Worm (Caenorhabditis elegans) whole organism, mixed stage, embryonic: ENCODE results near the gene K08E5.6.

Source experiments
- ham-2 ChIP-seq: fragments of 200-800 bp; sonication (Bioruptor generic); optimal IDR thresholded peaks from 2 replicates; lab custom pipeline; 2018; ENCODE audit warnings: mild to moderate bottlenecking, missing genetic modification characterization, missing compliant biosample characterization
- hlh-1 ChIP-seq: fragments of 150-350 bp; optimal IDR thresholded peaks from 2 replicates; lab custom pipeline; 2014; ENCODE audit warnings: missing biosample characterization, missing genetic modification reagents, missing genetic modification characterization
- lin-13 ChIP-seq: fragments of 150-350 bp; optimal IDR thresholded peaks from 2 replicates; lab custom pipeline; 2014; ENCODE audit warnings: missing biosample characterization, missing genetic modification characterization
- lsy-2 ChIP-seq: fragments of 150-350 bp; optimal IDR thresholded peaks from 2 replicates; lab custom pipeline; 2014; ENCODE audit warnings: missing biosample characterization, missing genetic modification characterization
- mab-5 ChIP-seq: fragments of 150-350 bp; optimal IDR thresholded peaks from 2 replicates; lab custom pipeline; 2014; ENCODE audit warnings: missing biosample characterization, missing genetic modification characterization
- nhr-12 ChIP-seq: fragments of 150-350 bp; optimal IDR thresholded peaks from 2 replicates; lab custom pipeline; 2014; ENCODE audit warnings: missing biosample characterization, missing genetic modification characterization
- nhr-237 ChIP-seq: fragments of 150-350 bp; optimal IDR thresholded peaks from 2 replicates; lab custom pipeline; 2014; ENCODE audit warnings: missing biosample characterization, missing genetic modification characterization
- nhr-28 ChIP-seq: fragments of 150-350 bp; optimal IDR thresholded peaks from 2 replicates; lab custom pipeline; 2014; ENCODE audit warnings: missing biosample characterization, missing genetic modification characterization
- nhr-76 ChIP-seq: sonication (generic microtip); optimal IDR thresholded peaks from 2 replicates; lab custom pipeline; 2017; ENCODE audit warnings: missing biosample characterization, missing genetic modification characterization
- snpc-4 ChIP-seq: fragments of 150-350 bp; optimal IDR thresholded peaks from 2 replicates; lab custom pipeline; 2014; ENCODE audit warnings: missing biosample characterization, missing genetic modification characterization
- sptf-1 ChIP-seq: sonication (generic microtip); optimal IDR thresholded peaks from 2 replicates; lab custom pipeline; 2017; ENCODE audit warnings: mild to moderate bottlenecking, missing genetic modification characterization, moderate library complexity, missing compliant biosample characterization
- unc-39 ChIP-seq: fragments of 150-350 bp; optimal IDR thresholded peaks from 2 replicates; lab custom pipeline; 2014; ENCODE audit warnings: missing biosample characterization, missing genetic modification characterization
- ztf-11 ChIP-seq: fragments of 150-350 bp; optimal IDR thresholded peaks from 2 replicates; lab custom pipeline; 2014; ENCODE audit warnings: missing biosample characterization, missing genetic modification characterization

- no peak for TF ChIP-seq nhr-76 (tag; lab: Kevin White, UChicago)
- no peak for TF ChIP-seq snpc-4 (tag; lab: Kevin White, UChicago)
- TF ChIP-seq nhr-12, result no peak
- TF ChIP-seq lin-13, result no peak
- TF ChIP-seq nhr-28 (tag; lab: Kevin White, UChicago), result no peak
- TF ChIP-seq hlh-1 (tag; lab: Kevin White, UChicago), result no peak
- TF ChIP-seq mab-5 (tag; lab: Kevin White, UChicago), result no peak
- TF ChIP-seq ztf-11 (tag; lab: Kevin White, UChicago), result no peak
- TF ChIP-seq nhr-237 (tag; lab: Kevin White, UChicago), result no peak
- no peak for TF ChIP-seq lsy-2 (tag; lab: Kevin White, UChicago)
- TF ChIP-seq ham-2, result no peak
- TF ChIP-seq sptf-1 (tag; lab: Kevin White, UChicago), result no peak
- no peak for TF ChIP-seq unc-39 (tag; lab: Kevin White, UChicago)
These were observed 5.9 kb downstream of the K08E5.6 start, which contains the start of gene K08E5.1 for ce11 chrIII:10146701-10147100.
